Fruit fly (Drosophila melanogaster) whole organism, embryonic: ENCODE data around the gene CG33643.
A peak's percentile ranks its signal among the peaks of the same experiment; 100 is the strongest.

Experiments
- Atf3 ChIP-seq: fragments of 200-800 bp; sonication (Bioruptor generic); optimal IDR thresholded peaks from 3 replicates; lab custom pipeline; 2016; ENCODE audit warnings: missing biosample characterization, missing genetic modification characterization
- Awh ChIP-seq: fragments of 200-800 bp; sonication (Bioruptor generic); IDR thresholded peaks from 2 replicates; pipeline ENCODE4, ENCODE4 v1.3.6; 2022; ENCODE audit warnings: missing biosample characterization, missing genetic modification characterization
- B-H1 ChIP-seq: fragments of 200-800 bp; sonication (Bioruptor generic); IDR thresholded peaks from 3 replicates; pipeline ENCODE4 v1.3.6; 2022; ENCODE audit warnings: missing biosample characterization, missing genetic modification characterization
- BEAF-32 ChIP-seq: fragments of 200-800 bp; sonication (Bioruptor generic); optimal IDR thresholded peaks from 3 replicates; lab custom pipeline; 2017; ENCODE audit warnings: missing biosample characterization, missing genetic modification characterization, mild to moderate bottlenecking, moderate library complexity, missing genetic modification reagents
- CG13287 ChIP-seq: fragments of 200-800 bp; sonication (Bioruptor generic); IDR thresholded peaks from 2 replicates; pipeline ENCODE4 v1.3.6; 2022; ENCODE audit warnings: missing biosample characterization, missing genetic modification characterization; ENCODE audit not compliant: partially characterized antibody
- CG1529 ChIP-seq: fragments of 200-800 bp; sonication (Bioruptor generic); optimal IDR thresholded peaks from 3 replicates; lab custom pipeline; 2018; ENCODE audit warnings: missing biosample characterization, missing genetic modification characterization
- CG15601 ChIP-seq: fragments of 200-800 bp; sonication (Bioruptor generic); optimal IDR thresholded peaks from 3 replicates; lab custom pipeline; 2019; ENCODE audit warnings: missing biosample characterization, mild to moderate bottlenecking, missing genetic modification characterization, moderate library complexity
- CG1603 ChIP-seq: fragments of 200-800 bp; sonication (Bioruptor generic); optimal IDR thresholded peaks from 2 replicates; lab custom pipeline; 2019; ENCODE audit warnings: missing biosample characterization, mild to moderate bottlenecking, missing genetic modification characterization, moderate library complexity
- CG17912 ChIP-seq: fragments of 200-800 bp; sonication (Bioruptor generic); optimal IDR thresholded peaks from 2 replicates; lab custom pipeline; 2018; ENCODE audit warnings: missing biosample characterization, mild to moderate bottlenecking, missing genetic modification characterization
- CG2199 ChIP-seq: fragments of 200-800 bp; sonication (Bioruptor generic); IDR thresholded peaks from 3 replicates; pipeline ENCODE4 v1.3.6; 2022; ENCODE audit warnings: missing biosample characterization, missing genetic modification characterization
- CG30020 ChIP-seq: fragments of 200-800 bp; optimal IDR thresholded peaks from 2 replicates; lab custom pipeline; 2019; ENCODE audit warnings: missing biosample characterization, mild to moderate bottlenecking, missing genetic modification characterization, moderate library complexity
- CG32532 ChIP-seq: fragments of 200-800 bp; sonication (Bioruptor generic); IDR thresholded peaks from 2 replicates; pipeline ENCODE4 v1.3.6; 2022; ENCODE audit warnings: missing biosample characterization, missing genetic modification characterization
- CG6791 ChIP-seq: fragments of 200-800 bp; sonication (Bioruptor generic); IDR thresholded peaks from 3 replicates; pipeline ENCODE4 v1.3.6; 2022; ENCODE audit warnings: missing biosample characterization, missing genetic modification characterization; ENCODE audit not compliant: partially characterized antibody
- CG8478 ChIP-seq: fragments of >200 bp; optimal IDR thresholded peaks from 2 replicates; lab custom pipeline; 2018
- CG9727 ChIP-seq: fragments of 200-800 bp; sonication (Bioruptor generic); optimal IDR thresholded peaks from 3 replicates; lab custom pipeline; 2017; ENCODE audit warnings: missing biosample characterization, mild to moderate bottlenecking, missing genetic modification characterization
- Dbx ChIP-seq: fragments of 200-800 bp; sonication (Bioruptor generic); IDR thresholded peaks from 3 replicates; pipeline ENCODE4 v1.3.6; 2022; ENCODE audit warnings: missing biosample characterization, missing genetic modification characterization
- Dfd ChIP-seq, 2 experiments: fragments of >200 bp; optimal IDR thresholded peaks; 2 replicates each; lab custom pipeline; 2017; ENCODE audit warnings: missing biosample characterization in 2 of 2, missing genetic modification characterization in 2 of 2
- Elba2 ChIP-seq: fragments of 200-800 bp; sonication (Bioruptor generic); optimal IDR thresholded peaks from 3 replicates; lab custom pipeline; 2016; ENCODE audit warnings: missing biosample characterization, missing genetic modification characterization
- Gsc ChIP-seq: fragments of 200-800 bp; sonication (Bioruptor generic); IDR thresholded peaks from 2 replicates; pipeline ENCODE4 v1.3.6; 2022; ENCODE audit warnings: missing biosample characterization, missing genetic modification characterization
- HLH4C ChIP-seq: fragments of 200-800 bp; sonication (Bioruptor generic); IDR thresholded peaks from 3 replicates; pipeline ENCODE4 v1.3.6; 2022; ENCODE audit warnings: missing biosample characterization, missing genetic modification characterization; ENCODE audit not compliant: partially characterized antibody
- NFAT ChIP-seq: fragments of 200-800 bp; sonication (Bioruptor generic); IDR thresholded peaks from 2 replicates; pipeline ENCODE4 v1.3.6; 2022; ENCODE audit warnings: missing biosample characterization, missing genetic modification characterization
- Neu2 ChIP-seq: fragments of 200-800 bp; sonication (Bioruptor generic); optimal IDR thresholded peaks from 3 replicates; lab custom pipeline; 2016; ENCODE audit warnings: missing biosample characterization, missing genetic modification characterization, borderline replicate concordance
- PHDP ChIP-seq: fragments of 200-800 bp; sonication (Bioruptor generic); optimal IDR thresholded peaks from 3 replicates; lab custom pipeline; 2018; ENCODE audit warnings: missing biosample characterization, mild to moderate bottlenecking, missing genetic modification characterization, moderate library complexity
- Six4 ChIP-seq: fragments of 200-800 bp; sonication (Bioruptor generic); optimal IDR thresholded peaks from 2 replicates; lab custom pipeline; 2016; ENCODE audit warnings: missing biosample characterization, missing genetic modification characterization
- Stat92E ChIP-seq, 3 experiments: fragments of >200 bp in 2 of 3; fragments of 200-800 bp in 1 of 3; sonication (Bioruptor generic) in 1 of 3; optimal IDR thresholded peaks; 2 replicates each; lab custom pipeline; 2017 to 2019; ENCODE audit warnings: missing biosample characterization in 3 of 3, missing genetic modification characterization in 3 of 3, mild to moderate bottlenecking in 1 of 3, moderate library complexity in 1 of 3
- abd-A ChIP-seq: fragments of 200-800 bp; sonication (Bioruptor generic); optimal IDR thresholded peaks from 3 replicates; lab custom pipeline; 2019; ENCODE audit warnings: missing biosample characterization, mild to moderate bottlenecking, missing genetic modification characterization, moderate library complexity
- cato ChIP-seq: fragments of 200-800 bp; sonication (Bioruptor generic); optimal IDR thresholded peaks from 2 replicates; lab custom pipeline; 2016; ENCODE audit warnings: missing biosample characterization, missing genetic modification characterization, borderline replicate concordance
- chn ChIP-seq: fragments of 200-800 bp; sonication (Bioruptor generic); optimal IDR thresholded peaks from 2 replicates; lab custom pipeline; 2016; ENCODE audit warnings: missing biosample characterization, missing genetic modification characterization
- corto ChIP-seq: fragments of 200-800 bp; sonication (Bioruptor generic); optimal IDR thresholded peaks from 2 replicates; lab custom pipeline; 2016; ENCODE audit warnings: missing biosample characterization, mild to moderate bottlenecking, missing genetic modification characterization, moderate library complexity
- danr ChIP-seq: fragments of 200-800 bp; sonication (Bioruptor generic); IDR thresholded peaks from 2 replicates; pipeline ENCODE4 v1.3.6; 2022; ENCODE audit warnings: missing biosample characterization, missing genetic modification characterization
- fd3F ChIP-seq: fragments of 200-800 bp; sonication (Bioruptor generic); optimal IDR thresholded peaks from 2 replicates; lab custom pipeline; 2018; ENCODE audit warnings: missing biosample characterization, mild to moderate bottlenecking, missing genetic modification characterization, moderate library complexity
- fd96Cb ChIP-seq: fragments of 200-800 bp; sonication (Bioruptor generic); optimal IDR thresholded peaks from 2 replicates; lab custom pipeline; 2018; ENCODE audit warnings: missing biosample characterization, mild to moderate bottlenecking, missing genetic modification characterization, moderate library complexity
- grn ChIP-seq: fragments of 200-800 bp; sonication (Bioruptor generic); optimal IDR thresholded peaks from 3 replicates; lab custom pipeline; 2017; ENCODE audit warnings: missing biosample characterization, missing genetic modification characterization
- gro ChIP-seq: fragments of 200-800 bp; sonication (Bioruptor generic); optimal IDR thresholded peaks from 2 replicates; lab custom pipeline; 2016; ENCODE audit warnings: missing biosample characterization, missing genetic modification characterization
- insv ChIP-seq, 2 experiments: fragments of 200-800 bp; sonication (Bioruptor generic); optimal IDR thresholded peaks; 3 replicates each; lab custom pipeline; 2016 to 2018; ENCODE audit warnings: missing biosample characterization in 2 of 2, missing genetic modification characterization in 2 of 2
- jigr1 ChIP-seq: fragments of 200-800 bp; sonication (Bioruptor generic); IDR thresholded peaks from 3 replicates; pipeline ENCODE4 v1.3.6; 2022; ENCODE audit warnings: missing biosample characterization, missing genetic modification characterization
- kay ChIP-seq: fragments of 200-800 bp; sonication (Bioruptor generic); optimal IDR thresholded peaks from 2 replicates; lab custom pipeline; 2016; ENCODE audit warnings: missing biosample characterization, missing genetic modification characterization
- klu ChIP-seq: fragments of 200-800 bp; sonication (Bioruptor generic); IDR thresholded peaks from 2 replicates; pipeline ENCODE4 v1.3.6; 2022; ENCODE audit warnings: missing biosample characterization, missing genetic modification characterization
- lmd ChIP-seq: fragments of 200-800 bp; sonication (Bioruptor generic); IDR thresholded peaks from 2 replicates; pipeline ENCODE4 v1.3.6; 2022; ENCODE audit warnings: missing biosample characterization, missing genetic modification characterization
- nau ChIP-seq: fragments of 200-800 bp; sonication (Bioruptor generic); optimal IDR thresholded peaks from 3 replicates; lab custom pipeline; 2017; ENCODE audit warnings: missing biosample characterization, mild to moderate bottlenecking, missing genetic modification characterization, missing genetic modification reagents
- pb ChIP-seq: fragments of 200-800 bp; sonication (Bioruptor generic); optimal IDR thresholded peaks from 3 replicates; lab custom pipeline; 2016; ENCODE audit warnings: missing biosample characterization, missing genetic modification characterization
- pho ChIP-seq: fragments of 200-800 bp; sonication (Bioruptor generic); optimal IDR thresholded peaks from 2 replicates; lab custom pipeline; 2016; ENCODE audit warnings: missing biosample characterization, missing genetic modification characterization
- pita ChIP-seq: fragments of 200-800 bp; sonication (Bioruptor generic); optimal IDR thresholded peaks from 2 replicates; lab custom pipeline; 2017; ENCODE audit warnings: missing biosample characterization, mild to moderate bottlenecking, missing genetic modification characterization
- sd ChIP-seq: fragments of 200-800 bp; sonication (Bioruptor generic); optimal IDR thresholded peaks from 3 replicates; lab custom pipeline; 2018; ENCODE audit warnings: missing biosample characterization, mild to moderate bottlenecking, missing genetic modification characterization, moderate library complexity
- slp2 ChIP-seq: fragments of 200-800 bp; sonication (Bioruptor generic); optimal IDR thresholded peaks from 2 replicates; lab custom pipeline; 2016; ENCODE audit warnings: missing biosample characterization, missing genetic modification characterization
- stc ChIP-seq: fragments of 200-800 bp; sonication (Bioruptor generic); IDR thresholded peaks from 2 replicates; pipeline ENCODE4 v1.3.6; 2022; ENCODE audit warnings: missing biosample characterization, missing genetic modification characterization
- stwl ChIP-seq: fragments of 200-800 bp; sonication (Bioruptor generic); optimal IDR thresholded peaks from 3 replicates; lab custom pipeline; 2018; ENCODE audit warnings: missing biosample characterization, mild to moderate bottlenecking, missing genetic modification characterization, moderate library complexity
- tio ChIP-seq: fragments of 200-800 bp; sonication (Bioruptor generic); optimal IDR thresholded peaks from 2 replicates; lab custom pipeline; 2017; ENCODE audit warnings: missing biosample characterization, missing genetic modification characterization, inconsistent platforms
- tna ChIP-seq: fragments of 200-800 bp; sonication (Bioruptor generic); IDR thresholded peaks from 2 replicates; pipeline ENCODE4 v1.3.6; 2022; ENCODE audit warnings: missing biosample characterization, missing genetic modification characterization; ENCODE audit not compliant: partially characterized antibody
- ttk ChIP-seq: fragments of 200-800 bp; sonication (Bioruptor generic); IDR thresholded peaks from 2 replicates; pipeline ENCODE4 v2.1.2; 2022; ENCODE audit warnings: missing biosample characterization, missing genetic modification characterization

Gene CG33643

dm6 chr2L:13514262-13514937 is 16.5 kb upstream of the CG33643 start (continued):
- TF ChIP-seq Stat92E (GFP tag; optimal IDR thresholded peaks at IDR 0.05; lab: Kevin White, UChicago), result no peak
- no peak for TF ChIP-seq HLH4C (GFP tag; lab: Robert Waterston, UW)
- TF ChIP-seq tna (GFP tag; lab: Robert Waterston, UW), result no peak
- TF ChIP-seq Awh (GFP tag; lab: Robert Waterston, UW), result no peak
- peak; percentile 63 for TF ChIP-seq abd-A (tag; lab: Kevin White, UChicago)
- TF ChIP-seq gro (GFP tag; lab: Kevin White, UChicago), result no peak
- TF ChIP-seq CG1529 (GFP tag; lab: Kevin White, UChicago), result peak; percentile 4
- peak; percentile 54; the same call in 1 of the 2 replicates for TF ChIP-seq NFAT (GFP tag; lab: Robert Waterston, UW)
- peak; percentile 60 for TF ChIP-seq danr (GFP tag; lab: Robert Waterston, UW)
- peak; percentile 32 for TF ChIP-seq pho (GFP tag; lab: Kevin White, UChicago)
- no peak for TF ChIP-seq stwl (tag; lab: Kevin White, UChicago)
- no peak for TF ChIP-seq chn (GFP tag; lab: Kevin White, UChicago)
- TF ChIP-seq insv (GFP tag; optimal IDR thresholded peaks at IDR 0.05; lab: Kevin White, UChicago), result no peak
- TF ChIP-seq tio (GFP tag; lab: Kevin White, UChicago), result peak; percentile 52
- no peak for TF ChIP-seq jigr1 (GFP tag; lab: Robert Waterston, UW)
- TF ChIP-seq corto, result peak; percentile 48
- TF ChIP-seq klu (GFP tag; lab: Robert Waterston, UW), result peak; percentile 60
- no peak for TF ChIP-seq cato (GFP tag; lab: Kevin White, UChicago)
- peak; percentile 30 for TF ChIP-seq fd96Cb (tag; lab: Kevin White, UChicago)
- TF ChIP-seq kay, result no peak
- no peak for TF ChIP-seq Atf3
- TF ChIP-seq CG1603 (tag; lab: Kevin White, UChicago), result peak; percentile 75
- peak; percentile 50 for TF ChIP-seq CG15601 (tag; lab: Kevin White, UChicago)
- peak; percentile 76 for TF ChIP-seq lmd
- no peak; the same call in 2 of the 3 replicates for TF ChIP-seq B-H1 (GFP tag; lab: Robert Waterston, UW)
- TF ChIP-seq PHDP (tag; lab: Kevin White, UChicago), result peak; percentile 51
- no peak for TF ChIP-seq Elba2 (GFP tag; lab: Kevin White, UChicago)
- peak; percentile 66 for TF ChIP-seq stc (GFP tag; lab: Robert Waterston, UW)
- peak; percentile 63; the same call in 2 of the 3 replicates for TF ChIP-seq Dbx (GFP tag; lab: Robert Waterston, UW)
- TF ChIP-seq BEAF-32, result no peak
- TF ChIP-seq fd3F, result peak; percentile 59
- no peak for TF ChIP-seq CG17912
- peak; percentile 69; the same call in 1 of the 2 replicates for TF ChIP-seq CG32532 (GFP tag; lab: Robert Waterston, UW)
- TF ChIP-seq Dfd (GFP tag; optimal IDR thresholded peaks at IDR 0.05; lab: Kevin White, UChicago), result no peak
- TF ChIP-seq ttk (GFP tag; lab: Robert Waterston, UW), result peak; percentile 64
- TF ChIP-seq nau (GFP tag; lab: Kevin White, UChicago), result no peak
- TF ChIP-seq sd (tag; lab: Kevin White, UChicago), result peak; percentile 65
- no peak for TF ChIP-seq CG30020
- no peak for TF ChIP-seq Six4 (GFP tag; lab: Kevin White, UChicago)
- TF ChIP-seq CG2199 (GFP tag; lab: Robert Waterston, UW), result no peak
- no peak for TF ChIP-seq CG6791
- no peak for TF ChIP-seq CG8478
- TF ChIP-seq grn (GFP tag; lab: Kevin White, UChicago), result no peak
- TF ChIP-seq Gsc (GFP tag; lab: Robert Waterston, UW), result no peak
- TF ChIP-seq pita (GFP tag; lab: Kevin White, UChicago), result no peak
- no peak for TF ChIP-seq slp2 (GFP tag; lab: Kevin White, UChicago)
- TF ChIP-seq CG13287, result peak; percentile 45
- TF ChIP-seq pb (GFP tag; lab: Kevin White, UChicago), result no peak
- TF ChIP-seq Neu2 (GFP tag; lab: Kevin White, UChicago), result no peak
- no peak for TF ChIP-seq CG9727 (GFP tag; lab: Kevin White, UChicago)
